Fruit fly (Drosophila melanogaster) S2 (cell line): Measurements from ENCODE around the gene CG14984.

ENCODE experiments used
- CG8478 ChIP-seq: fragments of >200 bp; optimal IDR thresholded peaks from 2 replicates; lab custom pipeline; 2018
- CTCF ChIP-seq, 2 experiments: fragments of >200 bp; optimal IDR thresholded peaks; 2 replicates each; lab custom pipeline; 2018

CG14984 gene

DNA sequence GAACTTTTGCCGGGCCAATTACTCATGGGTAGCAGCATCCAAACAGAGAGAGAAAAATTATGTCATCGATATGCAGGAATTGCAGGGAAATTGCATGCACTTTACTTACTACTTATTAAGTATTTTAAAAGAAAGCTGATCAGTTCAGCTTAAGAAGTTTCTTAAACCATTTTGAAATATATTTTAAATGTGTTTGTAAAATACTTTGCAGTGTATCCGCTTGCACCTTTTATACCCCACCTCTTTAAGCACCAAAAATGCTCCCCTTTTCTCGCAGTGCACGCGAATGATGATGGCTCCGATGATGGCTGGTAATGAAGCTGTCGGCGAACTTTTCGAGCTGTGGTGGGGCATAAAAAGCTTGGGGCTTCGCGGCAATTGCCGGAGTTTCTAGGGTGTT, at the start of gene CG14984:
TSS of gene CG14984 (minus strand) at position 83 of the 400 bp plus-strand sequence.
- TF ChIP-seq CTCF (optimal IDR thresholded peaks at IDR 0.05; lab: Kevin White, UChicago) (no peak), CG8478 (lab: Kevin White, UChicago) (no peak)

dm6 chr3L:4001500-4001899, 49.1 kb upstream of the CG14984 start:
- TF ChIP-seq CG8478 (lab: Kevin White, UChicago) (no peak), CTCF (optimal IDR thresholded peaks at IDR 0.05; lab: Kevin White, UChicago) (no peak)

- TF ChIP-seq CG8478 (lab: Kevin White, UChicago) (no peak), CTCF (optimal IDR thresholded peaks at IDR 0.05; lab: Kevin White, UChicago) (no peak)
These were observed 48.4 kb upstream of the CG14984 start for dm6 chr3L:4000711-4001110.

- no peak for TF ChIP-seq CG8478 (lab: Kevin White, UChicago)
- TF ChIP-seq CTCF (optimal IDR thresholded peaks at IDR 0.05; lab: Kevin White, UChicago), result no peak
These were observed 43.2 kb upstream of the CG14984 start for dm6 chr3L:3995554-3995953.

DNA sequence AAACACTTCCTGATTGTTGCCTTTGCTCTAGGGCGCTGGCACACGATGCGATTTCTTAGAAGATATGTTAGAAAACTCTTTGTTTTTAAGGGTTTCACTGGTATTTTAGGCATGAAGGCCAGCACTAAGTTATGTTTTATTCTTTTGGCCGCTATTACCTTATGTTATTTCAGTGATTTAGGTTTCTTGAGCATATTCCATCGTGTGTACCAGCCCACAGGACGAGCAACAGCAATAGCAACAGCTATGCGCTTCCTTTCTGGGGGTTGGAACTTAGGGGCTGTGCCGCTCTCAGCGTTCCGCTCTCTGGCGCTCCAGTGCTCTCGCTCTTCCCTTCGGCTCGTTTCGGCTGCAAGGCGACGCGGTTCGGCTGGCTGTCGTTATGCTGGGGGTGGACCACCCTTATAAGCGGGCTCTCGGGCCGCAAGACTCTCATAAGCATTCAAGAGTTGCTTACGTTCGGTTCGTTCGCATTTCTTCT, 31.2 kb upstream of the CG14984 start, which contains the start of gene scrt:
TSS of gene scrt (plus strand) at position 431 of the 481 bp plus-strand sequence.
- TF ChIP-seq CTCF (optimal IDR thresholded peaks at IDR 0.05; lab: Kevin White, UChicago) (no peak), CG8478 (lab: Kevin White, UChicago) (no peak)

DNA sequence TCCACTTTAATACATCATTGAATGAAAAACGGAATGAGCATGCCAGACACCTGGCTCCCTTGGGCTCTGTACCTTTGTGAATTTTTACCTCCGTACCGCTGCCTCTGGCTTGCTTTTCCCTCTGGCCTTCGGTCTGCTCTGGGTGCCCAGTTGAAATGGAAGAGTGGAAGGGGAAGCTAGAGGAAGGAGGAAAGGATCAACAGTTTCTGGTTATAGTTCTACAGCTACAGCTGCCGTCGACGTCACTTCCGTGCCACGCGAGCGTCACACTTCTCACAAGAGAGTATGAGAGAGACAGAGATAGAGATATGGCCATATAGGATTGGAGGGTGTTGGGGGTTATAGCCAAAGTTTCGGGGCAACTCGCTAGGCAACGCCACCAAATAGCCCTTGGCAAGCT, 27.7 kb upstream of the CG14984 start:
- TF ChIP-seq CTCF (optimal IDR thresholded peaks at IDR 0.05; lab: Kevin White, UChicago), result no peak
- TF ChIP-seq CG8478 (lab: Kevin White, UChicago), result no peak

- no peak for TF ChIP-seq CG8478 (lab: Kevin White, UChicago)
- TF ChIP-seq CTCF (optimal IDR thresholded peaks at IDR 0.05; lab: Kevin White, UChicago), result no peak
These were observed 26.6 kb upstream of the CG14984 start for dm6 chr3L:3978762-3979516.

- TF ChIP-seq CG8478 (lab: Kevin White, UChicago), result no peak
- TF ChIP-seq CTCF (optimal IDR thresholded peaks at IDR 0.05; lab: Kevin White, UChicago), result no peak
These were observed 25.4 kb upstream of the CG14984 start for dm6 chr3L:3977622-3978355.

dm6 chr3L:3976438-3976837, 24.1 kb upstream of the CG14984 start:
- TF ChIP-seq CTCF (optimal IDR thresholded peaks at IDR 0.05; lab: Kevin White, UChicago) (no peak), CG8478 (lab: Kevin White, UChicago) (no peak)

DNA sequence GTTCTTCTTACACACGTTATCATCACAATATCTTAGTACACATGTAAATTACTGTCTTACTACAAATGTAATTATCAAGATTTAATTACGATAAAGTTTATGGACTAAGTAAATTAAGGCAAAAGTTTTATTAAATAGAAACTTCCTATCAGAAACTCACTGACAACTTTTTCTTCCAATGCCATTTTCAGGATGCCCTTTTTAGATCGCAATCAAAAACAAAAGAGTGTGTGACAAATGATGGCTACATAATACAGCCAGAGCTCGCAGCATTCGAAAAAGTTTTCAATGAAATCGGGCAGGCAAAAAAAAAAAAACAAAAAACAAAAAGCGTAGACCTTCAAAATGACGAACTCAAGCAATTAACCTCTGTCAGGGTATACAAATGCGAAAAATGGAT, 20.2 kb upstream of the CG14984 start, which contains the start of gene CG43915:
TSS of gene CG43915 (plus strand) at position 301 of the 400 bp plus-strand sequence.
- TF ChIP-seq CTCF (optimal IDR thresholded peaks at IDR 0.05; lab: Kevin White, UChicago), result no peak
- TF ChIP-seq CG8478 (lab: Kevin White, UChicago), result no peak

DNA sequence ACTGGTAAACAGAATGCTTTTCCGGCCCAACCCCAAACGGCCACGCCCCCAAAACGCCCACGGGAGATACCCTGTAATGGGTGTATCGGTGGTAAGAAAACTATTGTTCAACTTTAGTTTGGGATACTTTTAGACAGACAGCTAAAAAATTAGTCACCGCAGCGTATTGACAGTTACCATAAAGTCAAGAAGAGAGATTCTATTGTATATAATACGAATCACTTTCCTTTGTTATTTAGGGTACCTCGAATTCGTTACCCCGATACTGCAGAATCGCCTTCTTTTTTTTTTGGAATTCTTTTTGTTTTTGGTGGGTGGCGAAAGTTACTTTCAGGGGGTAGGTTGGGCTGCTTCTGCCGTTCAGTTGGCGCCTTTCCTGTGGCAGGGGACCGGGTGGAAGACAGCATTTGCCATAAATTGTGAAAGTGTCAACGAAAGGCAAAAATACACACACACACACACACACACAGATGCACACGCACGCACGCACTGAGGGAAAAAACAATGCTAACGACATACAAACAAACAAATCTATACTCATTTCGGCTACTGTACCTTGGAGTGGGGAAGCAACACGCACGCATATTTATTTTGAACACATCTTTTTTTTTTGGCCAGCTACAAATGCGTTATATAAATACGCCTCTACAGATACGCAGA, 18.2 kb upstream of the CG14984 start:
- TF ChIP-seq CTCF (optimal IDR thresholded peaks at IDR 0.05; lab: Kevin White, UChicago), result no peak
- TF ChIP-seq CG8478 (lab: Kevin White, UChicago), result no peak

DNA sequence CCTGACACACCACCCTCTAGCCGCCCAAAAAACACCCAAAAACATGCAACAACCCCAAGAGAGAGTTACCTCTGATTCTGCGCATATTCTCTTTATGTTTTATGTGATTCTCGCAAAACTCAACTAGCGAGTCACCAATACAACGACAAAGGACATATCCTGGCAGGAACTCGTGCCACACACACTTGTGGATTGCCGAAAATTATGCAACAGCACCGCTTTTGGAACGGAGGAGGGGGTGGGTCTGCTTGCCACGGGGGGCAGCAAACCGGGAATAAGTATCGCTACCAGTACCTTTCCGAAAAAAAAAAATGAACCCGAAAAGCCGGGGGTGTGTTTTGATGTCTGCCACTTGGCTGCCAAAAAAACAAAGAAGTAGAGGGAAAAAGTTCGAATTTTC, 12.8 kb upstream of the CG14984 start:
- TF ChIP-seq CTCF (optimal IDR thresholded peaks at IDR 0.05; lab: Kevin White, UChicago), result no peak
- no peak for TF ChIP-seq CG8478 (lab: Kevin White, UChicago)

- TF ChIP-seq CTCF (optimal IDR thresholded peaks at IDR 0.05; lab: Kevin White, UChicago) (no peak), CG8478 (lab: Kevin White, UChicago) (no peak)
These were observed 12.3 kb upstream of the CG14984 start, which contains the start of gene CG12605 for dm6 chr3L:3964671-3965070. Gene CG12605, minus strand, starts transcription at chr3L:3964771.

- TF ChIP-seq CTCF (optimal IDR thresholded peaks at IDR 0.05; lab: Kevin White, UChicago) (no peak), CG8478 (lab: Kevin White, UChicago) (no peak)
These were observed 11.6 kb upstream of the CG14984 start for dm6 chr3L:3963979-3964378.
